Fruit fly (Drosophila melanogaster): ENCODE results near the gene ko.

Gene ko

dm6 chr3L:21099908-21100307, 31.1 kb downstream of the ko start (continued):
- TF ChIP-seq Optix (GFP tag; IDR thresholded peaks at IDR 0.05) = no peak

dm6 chr3L:21099019-21099447, 31.9 kb downstream of the ko start:
- TF ChIP-seq slbo (GFP tag; IDR thresholded peaks at IDR 0.05) (no peak), Drgx (GFP tag; IDR thresholded peaks at IDR 0.05) (0 out of 2 replicates have a peak, but pooled peaks have one; percentile 2), Pdp1 (GFP tag; optimal IDR thresholded peaks at IDR 0.05) (peak in 1 of 2 experiments; percentile 46)

dm6 chr3L:21098602-21099001, 32.4 kb downstream of the ko start:
- TF ChIP-seq chinmo (GFP tag; IDR thresholded peaks at IDR 0.05; ENCODE audit: partially characterized antibody) = 0 out of 4 replicates have a peak, but pooled peaks have one; percentile 9
- 0 out of 3 replicates have a peak, but pooled peaks have one; percentile 23 for TF ChIP-seq CG6175 (GFP tag; IDR thresholded peaks at IDR 0.05)
- TF ChIP-seq CrebB (tag; optimal IDR thresholded peaks at IDR 0.05) = no peak
- no peak for TF ChIP-seq YL-1 (GFP tag; optimal IDR thresholded peaks at IDR 0.05)
- no peak for TF ChIP-seq Mrtf (GFP tag; IDR thresholded peaks at IDR 0.05)
- no peak for TF ChIP-seq Ssrp (tag; optimal IDR thresholded peaks at IDR 0.05)
- TF ChIP-seq CG4854 (GFP tag; optimal IDR thresholded peaks at IDR 0.05) = no peak
- TF ChIP-seq Drgx (GFP tag; IDR thresholded peaks at IDR 0.05) = 0 out of 2 replicates have a peak, but pooled peaks have one; percentile 5
- no peak for TF ChIP-seq gce (GFP tag; IDR thresholded peaks at IDR 0.05)
- no peak for TF ChIP-seq Stat92E (GFP tag; optimal IDR thresholded peaks at IDR 0.05)
- peak; percentile 9 for TF ChIP-seq CG12769 (tag; optimal IDR thresholded peaks at IDR 0.05)
- TF ChIP-seq CG11723 (GFP tag; optimal IDR thresholded peaks at IDR 0.05) = no peak
- TF ChIP-seq CG10959 (GFP tag; IDR thresholded peaks at IDR 0.05) = no peak
- no peak for TF ChIP-seq Sin3A (optimal IDR thresholded peaks at IDR 0.05)
- TF ChIP-seq CG43689 (GFP tag; IDR thresholded peaks at IDR 0.05) = no peak
- no peak for TF ChIP-seq unpg (GFP tag; optimal IDR thresholded peaks at IDR 0.05)
- no peak for TF ChIP-seq CG15479 (GFP tag; optimal IDR thresholded peaks at IDR 0.05)
- TF ChIP-seq CG14014 (GFP tag; IDR thresholded peaks at IDR 0.05) = no peak
- TF ChIP-seq NFAT (GFP tag; IDR thresholded peaks at IDR 0.05) = 0 out of 2 replicates have a peak, but pooled peaks have one; percentile 8
- TF ChIP-seq Kr (GFP tag; optimal IDR thresholded peaks at IDR 0.05) = no peak

- no peak for TF ChIP-seq tin (GFP tag; optimal IDR thresholded peaks at IDR 0.05)
- TF ChIP-seq BtbVII (GFP tag; optimal IDR thresholded peaks at IDR 0.05) = no peak
- TF ChIP-seq hth (optimal IDR thresholded peaks at IDR 0.05) = no peak
- no peak for TF ChIP-seq CG14441 (GFP tag; IDR thresholded peaks at IDR 0.05)
- no peak for TF ChIP-seq Dad (GFP tag; optimal IDR thresholded peaks at IDR 0.05)
- no peak for TF ChIP-seq Six4 (GFP tag; optimal IDR thresholded peaks at IDR 0.05)
- no peak for TF ChIP-seq amos (GFP tag; IDR thresholded peaks at IDR 0.05; ENCODE audit: partially characterized antibody)
- no peak for TF ChIP-seq grn (GFP tag; optimal IDR thresholded peaks at IDR 0.05)
- TF ChIP-seq E2f2 (GFP tag; IDR thresholded peaks at IDR 0.05) = no peak
- TF ChIP-seq HLHmδ (GFP tag; optimal IDR thresholded peaks at IDR 0.05) = no peak
- TF ChIP-seq Med (GFP tag) = no peak
- no peak for TF ChIP-seq CG15073 (GFP tag; optimal IDR thresholded peaks at IDR 0.05)
- no peak for TF ChIP-seq CG8944 (GFP tag; optimal IDR thresholded peaks at IDR 0.05)
- no peak for TF ChIP-seq CG12219 (GFP tag; optimal IDR thresholded peaks at IDR 0.05)
- no peak for TF ChIP-seq Hmx (GFP tag; optimal IDR thresholded peaks at IDR 0.05)
- no peak for TF ChIP-seq CG10543 (GFP tag; optimal IDR thresholded peaks at IDR 0.05)
- no peak for TF ChIP-seq chinmo (GFP tag; IDR thresholded peaks at IDR 0.05; ENCODE audit: partially characterized antibody)
- no peak for TF ChIP-seq h (optimal IDR thresholded peaks at IDR 0.05)
These were observed 33.6 kb downstream of the ko start for dm6 chr3L:21097386-21097785.
